Fruit fly (Drosophila melanogaster): ENCODE measurements around the gene chif.

- TF ChIP-seq Mio (GFP tag; optimal IDR thresholded peaks at IDR 0.05) (no peak), Abd-B (GFP tag; optimal IDR thresholded peaks at IDR 0.05) (no peak), tai (GFP tag; optimal IDR thresholded peaks at IDR 0.05) (no peak), foxo (GFP tag; optimal IDR thresholded peaks at IDR 0.05) (no peak), br (GFP tag; optimal IDR thresholded peaks at IDR 0.05) (no peak)
Measured at dm6 chr2L:16319743-16320142, 32.7 kb downstream of the chif start.

All from whole organism, wandering third instar larva.